Worm (Caenorhabditis elegans): ENCODE results near the gene gem-4.

DNA sequence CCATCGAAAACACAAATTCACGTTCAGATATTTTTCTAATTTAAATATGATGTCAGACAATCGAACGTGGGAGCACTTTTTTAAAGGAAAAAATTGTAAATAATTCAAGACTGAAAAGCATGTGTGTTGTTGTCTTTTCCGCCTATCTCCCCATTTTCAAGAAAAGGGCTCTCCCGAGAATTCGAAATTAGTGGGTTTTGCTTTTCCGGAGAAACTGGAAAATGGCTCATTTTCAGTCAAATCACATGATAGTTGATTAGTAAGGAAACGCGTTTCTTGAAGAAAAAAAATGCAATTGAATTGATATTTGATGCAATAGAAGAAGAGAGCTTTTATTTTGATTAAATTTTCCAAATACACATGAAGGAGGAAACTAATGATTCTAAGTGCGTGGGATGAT is 14.4 kb downstream of the gem-4 start:
- TF ChIP-seq ztf-23 (GFP tag; IDR thresholded peaks at IDR 0.05) (no peak), flt-1 (GFP tag; IDR thresholded peaks at IDR 0.05) (no peak)

All from whole organism, midembryonic.